Worm (Caenorhabditis elegans): ENCODE results near the gene cutl-2.

The cutl-2 gene

ce11 chrII:9716417-9717039 lies 7.9 kb downstream of the cutl-2 start, which contains the start of gene wee-1.3 (continued):
- no peak for TF ChIP-seq rcor-1 (GFP tag; IDR thresholded peaks at IDR 0.05)
- no peak for TF ChIP-seq rpc-1 (optimal IDR thresholded peaks at IDR 0.05)
- TF ChIP-seq rpc-1 (tag; optimal IDR thresholded peaks at IDR 0.05), result no peak
- TF ChIP-seq B0336.3 (GFP tag; IDR thresholded peaks at IDR 0.05), result peak; percentile 37; the same call in 1 of the 2 replicates
- TF ChIP-seq ccch-3 (GFP tag; optimal IDR thresholded peaks at IDR 0.05), result no peak
- no peak for TF ChIP-seq cebp-2 (GFP tag; IDR thresholded peaks at IDR 0.05)
- TF ChIP-seq attf-6 (GFP tag; IDR thresholded peaks at IDR 0.05), result no peak
- no peak for TF ChIP-seq ceh-40 (GFP tag; IDR thresholded peaks at IDR 0.05)
- no peak for TF ChIP-seq snpc-3.4 (tag; optimal IDR thresholded peaks at IDR 0.05)
- TF ChIP-seq egl-44 (GFP tag; IDR thresholded peaks at IDR 0.05), result no peak
- no peak for TF ChIP-seq Y56A3A.18 (GFP tag; IDR thresholded peaks at IDR 0.05)
- TF ChIP-seq hrde-1 (tag; optimal IDR thresholded peaks at IDR 0.05; ENCODE audit: borderline replicate concordance), result no peak
- TF ChIP-seq B0261.1 (tag; optimal IDR thresholded peaks at IDR 0.05), result no peak
- no peak for TF ChIP-seq ztf-6 (GFP tag; IDR thresholded peaks at IDR 0.05)
- no peak for TF ChIP-seq nhr-27 (tag; optimal IDR thresholded peaks at IDR 0.05)
- TF ChIP-seq zfh-2 (GFP tag; conservative IDR thresholded peaks at IDR 0.05), result no peak
- TF ChIP-seq atf-7 (tag; optimal IDR thresholded peaks at IDR 0.05), result no peak
- TF ChIP-seq K11D2.4 (GFP tag; IDR thresholded peaks at IDR 0.05), result no peak
- no peak for TF ChIP-seq pha-4 (tag; optimal IDR thresholded peaks at IDR 0.05)
- TF ChIP-seq T07F8.4 (tag; optimal IDR thresholded peaks at IDR 0.05), result no peak
- TF ChIP-seq dpff-1 (tag; optimal IDR thresholded peaks at IDR 0.05), result no peak
- TF ChIP-seq mel-28 (tag; optimal IDR thresholded peaks at IDR 0.05; ENCODE audit: borderline replicate concordance), result no peak
- TF ChIP-seq somi-1 (GFP tag; optimal IDR thresholded peaks at IDR 0.05), result no peak
- no peak for TF ChIP-seq hlh-12 (tag; optimal IDR thresholded peaks at IDR 0.05)
- no peak for TF ChIP-seq Y53G8AR.9 (GFP tag; conservative IDR thresholded peaks at IDR 0.05)
- peak; percentile 65 for TF ChIP-seq dox-1 (GFP tag; IDR thresholded peaks at IDR 0.05)
- TF ChIP-seq sdz-38 (tag; optimal IDR thresholded peaks at IDR 0.05), result no peak
- peak; percentile 49 for TF ChIP-seq madf-8 (GFP tag; conservative IDR thresholded peaks at IDR 0.05)
- no peak for TF ChIP-seq Y67H2A.10 (GFP tag; conservative IDR thresholded peaks at IDR 0.05)
- TF ChIP-seq xnd-1 (tag; optimal IDR thresholded peaks at IDR 0.05), result peak; percentile 19
- no peak for TF ChIP-seq ceh-58 (GFP tag; IDR thresholded peaks at IDR 0.05)
- peak; percentile 78 for TF ChIP-seq madf-6 (GFP tag; IDR thresholded peaks at IDR 0.05)

- TF ChIP-seq nhr-80 (tag; optimal IDR thresholded peaks at IDR 0.05), result peak; percentile 4
- TF ChIP-seq him-1 (tag; optimal IDR thresholded peaks at IDR 0.05), result peak; percentile 32
- TF ChIP-seq hrde-1 (tag; optimal IDR thresholded peaks at IDR 0.05; ENCODE audit: borderline replicate concordance), result no peak
- TF ChIP-seq lsl-1 (GFP tag; optimal IDR thresholded peaks at IDR 0.05), result peak; percentile 23
- TF ChIP-seq zfh-2 (GFP tag; conservative IDR thresholded peaks at IDR 0.05), result no peak
- peak; percentile 55 for TF ChIP-seq snpc-3.4 (tag; optimal IDR thresholded peaks at IDR 0.05)
- TF ChIP-seq rpc-1 (optimal IDR thresholded peaks at IDR 0.05), result peak; percentile 73
- TF ChIP-seq rpc-1 (tag; optimal IDR thresholded peaks at IDR 0.05), result peak; percentile 94
- no peak for TF ChIP-seq aptf-2 (GFP tag; conservative IDR thresholded peaks at IDR 0.05)
- TF ChIP-seq B0019.2 (GFP tag; conservative IDR thresholded peaks at IDR 0.05), result no peak
- TF ChIP-seq ceh-40 (GFP tag; IDR thresholded peaks at IDR 0.05), result no peak
- peak; percentile 74 for TF ChIP-seq lin-26 (GFP tag; IDR thresholded peaks at IDR 0.05)
- no peak for TF ChIP-seq F49E8.2 (tag; optimal IDR thresholded peaks at IDR 0.05; ENCODE audit: insufficient read depth)
- TF ChIP-seq hmg-1.2 (GFP tag; IDR thresholded peaks at IDR 0.05), result peak; percentile 41; the same call in 1 of the 2 replicates
- no peak for TF ChIP-seq Y56A3A.18 (GFP tag; IDR thresholded peaks at IDR 0.05)
- peak; percentile 7 for TF ChIP-seq snpc-4 (GFP tag; optimal IDR thresholded peaks at IDR 0.05)
- TF ChIP-seq snpc-4 (tag; optimal IDR thresholded peaks at IDR 0.05), result peak in 2 of 4 experiments; percentile 19 to 46
- TF ChIP-seq nhr-120 (GFP tag; IDR thresholded peaks at IDR 0.05), result no peak
- peak; percentile 58 for TF ChIP-seq die-1 (tag; optimal IDR thresholded peaks at IDR 0.05)
- TF ChIP-seq B0336.3 (GFP tag; IDR thresholded peaks at IDR 0.05), result no peak
- TF ChIP-seq let-607 (tag; optimal IDR thresholded peaks at IDR 0.05), result no peak
- TF ChIP-seq unc-62 (GFP tag; optimal IDR thresholded peaks at IDR 0.05), result no peak
- no peak for TF ChIP-seq Y79H2A.3 (GFP tag; conservative IDR thresholded peaks at IDR 0.05)
- no peak for TF ChIP-seq ztf-6 (GFP tag; IDR thresholded peaks at IDR 0.05)
- TF ChIP-seq ztf-28 (GFP tag; IDR thresholded peaks at IDR 0.05), result 0 out of 2 replicates have a peak, but pooled peaks have one; percentile 25
These were observed 11.4 kb downstream of the cutl-2 start for ce11 chrII:9713083-9713482.

Data from whole organism, young adult.